Worm (Caenorhabditis elegans): ENCODE results near the gene K02D10.8.

DNA sequence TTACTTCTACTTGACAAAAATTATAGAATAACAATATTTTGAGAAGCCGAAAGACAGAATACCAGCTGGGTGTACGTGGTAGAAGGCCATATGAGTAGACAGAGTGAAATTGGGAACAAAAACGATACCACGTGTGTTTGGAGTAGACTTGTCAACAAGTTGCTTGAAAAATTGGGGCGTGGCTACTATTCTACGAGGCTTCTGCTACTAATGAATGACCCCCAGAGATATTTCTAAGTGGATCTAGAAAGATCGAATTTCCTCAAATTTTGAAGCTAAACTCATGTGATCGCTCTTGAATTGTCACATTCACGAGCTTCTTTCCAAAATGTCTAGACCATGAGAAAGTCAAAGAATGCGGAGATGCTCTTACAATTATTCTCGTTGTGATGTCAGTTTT is 24.2 kb upstream of the K02D10.8 start:
- TF ChIP-seq lin-13 (GFP tag; optimal IDR thresholded peaks at IDR 0.05): no peak
- no peak for TF ChIP-seq mdl-1 (tag; optimal IDR thresholded peaks at IDR 0.05)
- TF ChIP-seq ztf-11 (tag; optimal IDR thresholded peaks at IDR 0.05): no peak
- no peak for TF ChIP-seq ceh-16 (tag; optimal IDR thresholded peaks at IDR 0.05)
- no peak for TF ChIP-seq elt-3 (tag; optimal IDR thresholded peaks at IDR 0.05)
- no peak for TF ChIP-seq ZK546.5 (tag; optimal IDR thresholded peaks at IDR 0.05)
- TF ChIP-seq gmeb-1 (tag; optimal IDR thresholded peaks at IDR 0.05): no peak
- no peak for TF ChIP-seq nhr-77 (tag; optimal IDR thresholded peaks at IDR 0.05)

Data from whole organism, L2 larva.